Worm (Caenorhabditis elegans): ENCODE measurements around the gene hyl-2.

The hyl-2 gene

ce11 chrX:4706755-4707226 is 7.5 kb upstream of the hyl-2 start, which contains the start of gene dhhc-10:
Gene dhhc-10 (plus strand): TSS chrX:4707176.
- TF ChIP-seq ztf-18 (tag; optimal IDR thresholded peaks at IDR 0.05): no peak
- TF ChIP-seq efl-1 (GFP tag; optimal IDR thresholded peaks at IDR 0.05): no peak
- TF ChIP-seq F55B11.4 (tag; optimal IDR thresholded peaks at IDR 0.05; ENCODE audit: borderline replicate concordance, insufficient read depth): no peak
- no peak for TF ChIP-seq F52B5.7 (tag; optimal IDR thresholded peaks at IDR 0.05)
- no peak for TF ChIP-seq hlh-12 (tag; optimal IDR thresholded peaks at IDR 0.05)
- TF ChIP-seq ztf-28 (GFP tag; IDR thresholded peaks at IDR 0.05): no peak
- no peak for TF ChIP-seq B0035.1 (tag; optimal IDR thresholded peaks at IDR 0.05)
- no peak for TF ChIP-seq dpff-1 (tag; optimal IDR thresholded peaks at IDR 0.05)
- peak; percentile 97 for TF ChIP-seq nhr-80 (tag; optimal IDR thresholded peaks at IDR 0.05)
- no peak for TF ChIP-seq lsl-1 (GFP tag; optimal IDR thresholded peaks at IDR 0.05)
- TF ChIP-seq F23B12.7 (tag; optimal IDR thresholded peaks at IDR 0.05; ENCODE audit: insufficient read depth): no peak
- peak in 1 of 3 experiments; percentile 21 for TF ChIP-seq lin-35 (GFP tag; optimal IDR thresholded peaks at IDR 0.05)
- TF ChIP-seq lin-40 (tag; optimal IDR thresholded peaks at IDR 0.05): peak; percentile 23
- TF ChIP-seq F39B2.1 (GFP tag; IDR thresholded peaks at IDR 0.05): no peak
- TF ChIP-seq D2030.7 (GFP tag; IDR thresholded peaks at IDR 0.05): no peak
- TF ChIP-seq rpc-1 (optimal IDR thresholded peaks at IDR 0.05): no peak
- TF ChIP-seq rpc-1 (tag; optimal IDR thresholded peaks at IDR 0.05): no peak
- no peak for TF ChIP-seq F22D6.2 (tag; optimal IDR thresholded peaks at IDR 0.05)
- TF ChIP-seq xnd-1 (tag; optimal IDR thresholded peaks at IDR 0.05): no peak
- TF ChIP-seq F33H1.4 (GFP tag; IDR thresholded peaks at IDR 0.05): no peak
- TF ChIP-seq pha-4 (tag; optimal IDR thresholded peaks at IDR 0.05): no peak
- TF ChIP-seq Y67H2A.10 (GFP tag; conservative IDR thresholded peaks at IDR 0.05): no peak
- TF ChIP-seq ceh-91 (GFP tag; IDR thresholded peaks at IDR 0.05): no peak
- no peak for TF ChIP-seq Y95B8A.8 (GFP tag; IDR thresholded peaks at IDR 0.05)
- no peak for TF ChIP-seq snpc-3.4 (tag; optimal IDR thresholded peaks at IDR 0.05)
- TF ChIP-seq madf-3 (GFP tag; IDR thresholded peaks at IDR 0.05): no peak
- TF ChIP-seq gei-17 (GFP tag; optimal IDR thresholded peaks at IDR 0.05): no peak
- no peak for TF ChIP-seq zim-3 (tag; optimal IDR thresholded peaks at IDR 0.05)
- TF ChIP-seq ets-4 (GFP tag; optimal IDR thresholded peaks at IDR 0.05): peak; percentile 77
- no peak for TF ChIP-seq ceh-58 (GFP tag; IDR thresholded peaks at IDR 0.05)
- TF ChIP-seq ztf-26 (tag; optimal IDR thresholded peaks at IDR 0.05): no peak
- peak; percentile 9 for TF ChIP-seq attf-5 (GFP tag; optimal IDR thresholded peaks at IDR 0.05)
- TF ChIP-seq aptf-2 (GFP tag; conservative IDR thresholded peaks at IDR 0.05): no peak
- no peak for TF ChIP-seq nfya-2 (GFP tag; IDR thresholded peaks at IDR 0.05)
- no peak for TF ChIP-seq nhr-90 (tag; optimal IDR thresholded peaks at IDR 0.05)
- peak; percentile 45 for TF ChIP-seq ZK185.1 (tag; optimal IDR thresholded peaks at IDR 0.05; ENCODE audit: poor library complexity, severe bottlenecking)
- peak; percentile 29; the same call in 1 of the 2 replicates for TF ChIP-seq mcd-1 (GFP tag; IDR thresholded peaks at IDR 0.05)
- TF ChIP-seq lsy-27 (tag; optimal IDR thresholded peaks at IDR 0.05; ENCODE audit: borderline replicate concordance, insufficient read depth): no peak
- TF ChIP-seq B0261.1 (tag; optimal IDR thresholded peaks at IDR 0.05): no peak
- 0 out of 2 replicates have a peak, but pooled peaks have one; percentile 35 for TF ChIP-seq pbrm-1 (GFP tag; IDR thresholded peaks at IDR 0.05)
- TF ChIP-seq chd-7 (tag; optimal IDR thresholded peaks at IDR 0.05): no peak
- TF ChIP-seq akir-1 (GFP tag; optimal IDR thresholded peaks at IDR 0.05): no peak
- TF ChIP-seq repo-1 (tag; optimal IDR thresholded peaks at IDR 0.05): no peak
- no peak for TF ChIP-seq snpc-4 (GFP tag; optimal IDR thresholded peaks at IDR 0.05)
- peak in 2 of 4 experiments; percentile 2 to 8 for TF ChIP-seq snpc-4 (tag; optimal IDR thresholded peaks at IDR 0.05)
- TF ChIP-seq tbp1 (GFP tag; optimal IDR thresholded peaks at IDR 0.05): peak; percentile 7
- no peak for TF ChIP-seq egrh-3 (GFP tag; IDR thresholded peaks at IDR 0.05)
- TF ChIP-seq Y79H2A.3 (GFP tag; conservative IDR thresholded peaks at IDR 0.05): no peak
- peak; percentile 71 for TF ChIP-seq dox-1 (GFP tag; IDR thresholded peaks at IDR 0.05)
